Worm (Caenorhabditis elegans) whole organism, late embryonic: ENCODE data around the gene Y17G9A.2.

ENCODE experiments used
- T23F11.4 ChIP-seq: fragments of 200-800 bp; sonication (Bioruptor generic); optimal IDR thresholded peaks from 2 replicates; lab custom pipeline; 2018; ENCODE audit warnings: mild to moderate bottlenecking, missing genetic modification characterization, missing compliant biosample characterization
- ama-1 ChIP-seq: fragments of 150-350 bp; optimal IDR thresholded peaks from 2 replicates; lab custom pipeline; 2014
- ceh-14 ChIP-seq: sonication (generic microtip); optimal IDR thresholded peaks from 2 replicates; lab custom pipeline; 2016; ENCODE audit warnings: missing genotype, missing genetic modification characterization, missing compliant biosample characterization
- ceh-34 ChIP-seq: sonication (generic microtip); optimal IDR thresholded peaks from 2 replicates; lab custom pipeline; 2016; ENCODE audit warnings: mild to moderate bottlenecking, missing genetic modification characterization, missing compliant biosample characterization
- eyg-1 ChIP-seq: sonication (generic microtip); optimal IDR thresholded peaks from 2 replicates; lab custom pipeline; 2016; ENCODE audit warnings: missing genotype, missing genetic modification characterization, missing compliant biosample characterization
- fkh-6 ChIP-seq: sonication (generic microtip); optimal IDR thresholded peaks from 2 replicates; lab custom pipeline; 2016; ENCODE audit warnings: missing genetic modification characterization, missing compliant biosample characterization
- nfya-1 ChIP-seq: sonication (generic microtip); optimal IDR thresholded peaks from 2 replicates; lab custom pipeline; 2017; ENCODE audit warnings: missing genetic modification characterization, mild to moderate bottlenecking, missing compliant biosample characterization, antibody characterized with exemption, moderate library complexity
- nhr-11 ChIP-seq: fragments of 150-350 bp; optimal IDR thresholded peaks from 2 replicates; lab custom pipeline; 2014; ENCODE audit warnings: missing biosample characterization, missing genetic modification characterization
- pax-1 ChIP-seq: fragments of 150-350 bp; optimal IDR thresholded peaks from 2 replicates; lab custom pipeline; 2014; ENCODE audit warnings: missing biosample characterization, missing genetic modification characterization
- sox-2 ChIP-seq: fragments of 200-800 bp; sonication (Bioruptor generic); IDR thresholded peaks from 2 replicates; pipeline ENCODE4 v1.3.6; 2022; ENCODE audit warnings: missing genetic modification reagents, missing genetic modification characterization, missing compliant biosample characterization
- unc-86 ChIP-seq: sonication (generic microtip); optimal IDR thresholded peaks from 2 replicates; lab custom pipeline; 2016; ENCODE audit warnings: missing genetic modification characterization, missing compliant biosample characterization

DNA sequence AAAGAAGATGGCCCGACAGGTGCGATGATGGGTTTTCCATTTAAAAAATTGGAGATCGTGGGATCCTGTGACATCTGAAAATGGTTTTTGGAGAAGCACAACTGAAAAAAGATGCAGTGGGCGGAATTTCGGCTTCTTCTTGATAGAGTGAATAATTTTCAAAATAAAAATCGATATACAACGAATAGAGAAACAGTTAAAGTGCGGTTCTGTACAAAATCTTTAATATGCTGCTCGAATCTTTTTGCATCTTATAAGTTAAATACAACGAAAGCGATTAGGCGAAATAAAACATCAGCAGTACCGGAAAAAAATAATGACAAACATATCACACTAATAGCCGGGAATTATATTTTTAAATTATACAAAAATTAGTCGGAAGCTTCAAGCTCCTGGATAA lies 48.9 kb downstream of the Y17G9A.2 start, which contains the start of gene H06H21.11:
- TF ChIP-seq fkh-6 (tag; lab: Kevin White, UChicago) (no peak), eyg-1 (no peak), nfya-1 (tag; lab: Kevin White, UChicago) (no peak), T23F11.4 (GFP tag; lab: Kevin White, UChicago) (no peak), nhr-11 (tag; lab: Kevin White, UChicago) (no peak), ceh-34 (tag; lab: Kevin White, UChicago) (no peak), unc-86 (tag; lab: Kevin White, UChicago) (no peak), ceh-14 (tag; lab: Kevin White, UChicago) (no peak), ama-1 (lab: Kevin White, UChicago) (no peak), pax-1 (tag; lab: Kevin White, UChicago) (no peak), sox-2 (GFP tag; lab: Robert Waterston, UW) (no peak)
